Fruit fly (Drosophila melanogaster) whole organism, wandering third instar larva: ENCODE data around the gene Nmd3.

ENCODE experiments used
- Abd-B ChIP-seq: fragments of >200 bp; optimal IDR thresholded peaks from 2 replicates; lab custom pipeline; 2017; ENCODE audit warnings: missing biosample characterization, missing genetic modification characterization
- CG32264 ChIP-seq: fragments of 200-800 bp; sonication (Bioruptor generic); optimal IDR thresholded peaks from 2 replicates; lab custom pipeline; 2016; ENCODE audit warnings: missing biosample characterization, missing genetic modification characterization
- CG9705 ChIP-seq: fragments of 200-800 bp; sonication (Bioruptor generic); optimal IDR thresholded peaks from 2 replicates; lab custom pipeline; 2018; ENCODE audit warnings: missing biosample characterization, mild to moderate bottlenecking, missing genetic modification characterization
- CrebA ChIP-seq: fragments of 200-800 bp; sonication (Bioruptor generic); optimal IDR thresholded peaks from 2 replicates; lab custom pipeline; 2016; ENCODE audit warnings: missing biosample characterization, mild to moderate bottlenecking, missing genetic modification characterization, borderline replicate concordance
- Dfd ChIP-seq: fragments of >200 bp; optimal IDR thresholded peaks from 2 replicates; lab custom pipeline; 2017; ENCODE audit warnings: missing biosample characterization, missing genetic modification characterization
- Dif ChIP-seq: fragments of 200-275, 200-300 bp; sonication (Bioruptor generic); optimal IDR thresholded peaks from 2 replicates; lab custom pipeline; 2018; ENCODE audit warnings: missing biosample characterization, missing genetic modification characterization; ENCODE audit not compliant: partially characterized antibody
- GATAd ChIP-seq: sonication (Bioruptor generic); optimal IDR thresholded peaks from 2 replicates; lab custom pipeline; 2016; ENCODE audit warnings: missing biosample characterization, missing genetic modification characterization
- HLH106 ChIP-seq: fragments of 200-800 bp; optimal IDR thresholded peaks from 3 replicates; lab custom pipeline; 2019; ENCODE audit warnings: missing biosample characterization, mild to moderate bottlenecking, missing genetic modification characterization, moderate library complexity
- Hnf4 ChIP-seq: fragments of 200-800 bp; sonication (Bioruptor generic); optimal IDR thresholded peaks from 2 replicates; lab custom pipeline; 2016; ENCODE audit warnings: missing biosample characterization, mild to moderate bottlenecking, missing genetic modification characterization
- Hr78 ChIP-seq: fragments of >200 bp; optimal IDR thresholded peaks from 2 replicates; lab custom pipeline; 2017; ENCODE audit warnings: missing biosample characterization, missing genetic modification characterization
- Hr83 ChIP-seq: fragments of 200-300 bp; sonication (Bioruptor generic); optimal IDR thresholded peaks from 2 replicates; lab custom pipeline; 2016; ENCODE audit warnings: missing biosample characterization, mild to moderate bottlenecking, missing genetic modification characterization, moderate library complexity; ENCODE audit not compliant: poor library complexity, severe bottlenecking
- Jra ChIP-seq: sonication (Bioruptor generic); optimal IDR thresholded peaks from 2 replicates; lab custom pipeline; 2016; ENCODE audit warnings: missing biosample characterization, missing genetic modification characterization
- Mio ChIP-seq: sonication (Bioruptor generic); optimal IDR thresholded peaks from 2 replicates; lab custom pipeline; 2016; ENCODE audit warnings: missing biosample characterization, missing genetic modification characterization
- Myc ChIP-seq: fragments of >200 bp; optimal IDR thresholded peaks from 2 replicates; lab custom pipeline; 2017
- N ChIP-seq: fragments of >200 bp; optimal IDR thresholded peaks from 2 replicates; lab custom pipeline; 2018; ENCODE audit warnings: missing biosample characterization, missing external identifiers, missing genetic modification characterization
- OdsH ChIP-seq: fragments of 200-800 bp; sonication (Bioruptor generic); optimal IDR thresholded peaks from 2 replicates; lab custom pipeline; 2016; ENCODE audit warnings: missing biosample characterization, mild to moderate bottlenecking, missing genetic modification characterization
- Rel ChIP-seq, 2 experiments: fragments of 200-800 bp; sonication (Bioruptor generic) in 1 of 2; optimal IDR thresholded peaks; 2 replicates in 1 of 2; 3 replicates in 1 of 2; lab custom pipeline; 2016 to 2019; ENCODE audit warnings: mild to moderate bottlenecking in 2 of 2, missing biosample characterization in 2 of 2, missing genetic modification characterization in 2 of 2, moderate library complexity in 1 of 2
- Sp1 ChIP-seq: fragments of 200-800 bp; sonication (Bioruptor generic); optimal IDR thresholded peaks from 3 replicates; lab custom pipeline; 2019; ENCODE audit warnings: missing biosample characterization, mild to moderate bottlenecking, missing genetic modification characterization, moderate library complexity
- Vsx2 ChIP-seq: fragments of 200-300, 225-300 bp; sonication (Bioruptor generic); optimal IDR thresholded peaks from 2 replicates; lab custom pipeline; 2018; ENCODE audit warnings: missing biosample characterization, missing genetic modification characterization; ENCODE audit not compliant: partially characterized antibody
- br ChIP-seq: fragments of 200-800 bp; sonication (Bioruptor generic); optimal IDR thresholded peaks from 2 replicates; lab custom pipeline; 2016; ENCODE audit warnings: missing biosample characterization, missing genetic modification characterization
- brk ChIP-seq: fragments of 200-800 bp; sonication (Bioruptor generic); optimal IDR thresholded peaks from 2 replicates; lab custom pipeline; 2016; ENCODE audit warnings: missing biosample characterization, mild to moderate bottlenecking, missing genetic modification characterization
- dl ChIP-seq, 2 experiments: fragments of 175-275, 200-275 bp in 1 of 2; fragments of 200-275 bp in 1 of 2; sonication (Bioruptor generic); optimal IDR thresholded peaks; lab custom pipeline; 2018; ENCODE audit warnings: mild to moderate bottlenecking in 2 of 2, missing biosample characterization in 2 of 2, missing genetic modification characterization in 2 of 2, moderate library complexity in 2 of 2; ENCODE audit not compliant: partially characterized antibody in 2 of 2, insufficient read depth in 1 of 2
- dmrt93B ChIP-seq: fragments of 200-800 bp; sonication (Bioruptor generic); optimal IDR thresholded peaks from 2 replicates; lab custom pipeline; 2018; ENCODE audit warnings: missing biosample characterization, mild to moderate bottlenecking, missing genetic modification characterization
- dsf ChIP-seq: sonication (Bioruptor generic); optimal IDR thresholded peaks from 2 replicates; lab custom pipeline; 2016; ENCODE audit warnings: missing biosample characterization, missing genetic modification characterization, borderline replicate concordance
- ey ChIP-seq: fragments of 200-800 bp; sonication (Bioruptor generic); optimal IDR thresholded peaks from 2 replicates; lab custom pipeline; 2016; ENCODE audit warnings: missing biosample characterization, missing genetic modification characterization
- foxo ChIP-seq, 2 experiments: fragments of 200-800 bp; sonication (Bioruptor generic); optimal IDR thresholded peaks; 2 replicates in 1 of 2; 3 replicates in 1 of 2; lab custom pipeline; 2016 to 2017; ENCODE audit warnings: missing biosample characterization in 2 of 2, missing genetic modification characterization in 2 of 2
- fru ChIP-seq: fragments of 200-800 bp; sonication (Bioruptor generic); optimal IDR thresholded peaks from 3 replicates; lab custom pipeline; 2016; ENCODE audit warnings: missing biosample characterization, mild to moderate bottlenecking, missing genetic modification characterization
- h ChIP-seq: fragments of 200-800 bp; sonication (Bioruptor generic); optimal IDR thresholded peaks from 3 replicates; lab custom pipeline; 2016; ENCODE audit warnings: missing biosample characterization, mild to moderate bottlenecking, missing genetic modification characterization
- jim ChIP-seq: fragments of 175-275, 200-325 bp; sonication (Bioruptor generic); optimal IDR thresholded peaks from 2 replicates; lab custom pipeline; 2016; ENCODE audit warnings: missing biosample characterization, mild to moderate bottlenecking, missing genetic modification characterization
- lola ChIP-seq: fragments of >200 bp; optimal IDR thresholded peaks from 2 replicates; lab custom pipeline; 2017; ENCODE audit warnings: missing biosample characterization, missing genetic modification characterization
- pan ChIP-seq: fragments of >200 bp; optimal IDR thresholded peaks from 2 replicates; lab custom pipeline; 2017
- psq ChIP-seq: fragments of 200-800 bp; sonication (Bioruptor generic); optimal IDR thresholded peaks from 3 replicates; lab custom pipeline; 2017; ENCODE audit warnings: missing biosample characterization, mild to moderate bottlenecking, missing genetic modification characterization, moderate library complexity
- rgr ChIP-seq: fragments of 200-800 bp; sonication (Bioruptor generic); optimal IDR thresholded peaks from 3 replicates; lab custom pipeline; 2016; ENCODE audit warnings: missing biosample characterization, mild to moderate bottlenecking, missing genetic modification characterization
- sage ChIP-seq: fragments of 200-800 bp; sonication (Bioruptor generic); optimal IDR thresholded peaks from 2 replicates; lab custom pipeline; 2016; ENCODE audit warnings: missing biosample characterization, mild to moderate bottlenecking, missing genetic modification characterization
- sv ChIP-seq: fragments of 200-800 bp; sonication (Bioruptor generic); optimal IDR thresholded peaks from 3 replicates; lab custom pipeline; 2016; ENCODE audit warnings: missing biosample characterization, missing genetic modification characterization
- tai ChIP-seq: sonication (Bioruptor generic); optimal IDR thresholded peaks from 2 replicates; lab custom pipeline; 2016; ENCODE audit warnings: missing biosample characterization, missing genetic modification characterization
- usp ChIP-seq: fragments of >200 bp; optimal IDR thresholded peaks from 2 replicates; lab custom pipeline; 2017; ENCODE audit warnings: missing biosample characterization, missing genetic modification characterization
- woc ChIP-seq: sonication (Bioruptor generic); optimal IDR thresholded peaks from 2 replicates; lab custom pipeline; 2016; ENCODE audit warnings: missing biosample characterization, mild to moderate bottlenecking, missing genetic modification characterization

Gene Nmd3

DNA sequence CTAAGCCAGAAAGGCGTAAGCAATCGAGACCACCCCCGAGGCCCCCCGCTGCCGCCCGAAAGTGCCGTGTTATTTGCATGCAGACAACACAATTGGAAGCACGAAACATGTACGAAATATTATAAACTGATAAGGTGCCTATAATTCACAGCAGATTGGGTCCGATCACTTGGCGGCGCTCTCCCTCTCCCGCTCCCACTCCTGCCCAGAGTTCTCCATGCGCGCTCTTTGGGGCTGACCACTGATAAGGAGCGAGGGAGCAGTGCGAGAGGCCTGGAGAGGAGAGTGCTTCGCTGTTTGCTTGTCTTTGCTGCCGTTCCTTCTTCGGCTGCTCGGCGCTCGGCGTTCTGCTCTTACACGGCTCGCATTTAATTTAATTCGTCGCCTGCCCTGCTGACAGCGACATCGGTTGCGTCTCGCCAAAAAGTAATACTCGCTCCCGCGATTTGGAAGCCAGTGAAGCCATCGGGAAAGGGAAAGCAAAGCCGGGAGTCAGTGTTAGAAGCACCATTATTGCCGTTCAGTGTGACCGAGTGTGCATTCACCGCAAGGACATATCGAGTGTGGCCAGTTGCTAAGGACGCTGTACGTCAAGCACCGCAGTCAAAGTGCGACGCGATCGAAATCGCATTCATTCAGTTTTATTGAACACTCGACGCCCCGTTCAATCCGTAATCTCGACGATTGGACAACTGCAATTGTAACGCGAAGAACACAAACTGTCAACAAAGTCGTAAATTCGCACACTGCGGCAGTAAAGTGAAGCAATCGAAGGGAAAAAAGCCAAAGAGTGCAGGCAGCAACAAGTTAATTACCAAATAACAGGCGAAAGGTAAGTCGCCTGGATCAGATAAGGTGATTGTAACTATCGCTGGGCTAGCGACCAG lies 10.0 kb upstream of the Nmd3 start:
- TF ChIP-seq dsf (GFP tag; lab: Kevin White, UChicago), result no peak
- TF ChIP-seq Mio (GFP tag; lab: Kevin White, UChicago), result no peak
- TF ChIP-seq jim (GFP tag; lab: Kevin White, UChicago), result no peak
- TF ChIP-seq brk (GFP tag; lab: Kevin White, UChicago), result no peak
- no peak for TF ChIP-seq N (GFP tag; lab: Kevin White, UChicago)
- no peak for TF ChIP-seq sv (GFP tag; lab: Kevin White, UChicago)
- no peak for TF ChIP-seq CG32264
- no peak for TF ChIP-seq Myc (lab: Kevin White, UChicago)
- peak; percentile 95 for TF ChIP-seq Dif (GFP tag; lab: Kevin White, UChicago)
- peak; percentile 85 to 94 for TF ChIP-seq dl (GFP tag; optimal IDR thresholded peaks at IDR 0.05; lab: Kevin White, UChicago; ENCODE audit: insufficient read depth in 1 of 2, partially characterized antibody in 2 of 2)
- no peak for TF ChIP-seq CrebA (GFP tag; lab: Kevin White, UChicago)
- no peak for TF ChIP-seq fru
- TF ChIP-seq Dfd, result no peak
- TF ChIP-seq dmrt93B (GFP tag; lab: Kevin White, UChicago), result no peak
- no peak for TF ChIP-seq psq
- no peak for TF ChIP-seq Hr78
- TF ChIP-seq Abd-B, result no peak
- no peak for TF ChIP-seq GATAd
- TF ChIP-seq Sp1 (GFP tag; lab: Kevin White, UChicago), result no peak
- no peak for TF ChIP-seq OdsH (GFP tag; lab: Kevin White, UChicago)
- TF ChIP-seq Hr83 (GFP tag; lab: Kevin White, UChicago), result peak; percentile 47
- TF ChIP-seq foxo (GFP tag; optimal IDR thresholded peaks at IDR 0.05; lab: Kevin White, UChicago), result no peak
- TF ChIP-seq CG9705 (GFP tag; lab: Kevin White, UChicago), result no peak
- no peak for TF ChIP-seq ey
- no peak for TF ChIP-seq Jra
- peak; percentile 41 for TF ChIP-seq Hnf4 (GFP tag; lab: Kevin White, UChicago)
- TF ChIP-seq Rel (GFP tag; optimal IDR thresholded peaks at IDR 0.05; lab: Kevin White, UChicago), result peak; percentile 42
- TF ChIP-seq Rel (tag; optimal IDR thresholded peaks at IDR 0.05; lab: Kevin White, UChicago), result peak; percentile 70
- no peak for TF ChIP-seq rgr (GFP tag; lab: Kevin White, UChicago)
- no peak for TF ChIP-seq HLH106
- TF ChIP-seq h, result peak; percentile 69
- peak; percentile 23 for TF ChIP-seq Vsx2 (GFP tag; lab: Kevin White, UChicago)
- TF ChIP-seq br (GFP tag; lab: Kevin White, UChicago), result peak; percentile 5
- TF ChIP-seq sage (GFP tag; lab: Kevin White, UChicago), result no peak
- TF ChIP-seq pan (lab: Kevin White, UChicago), result no peak
- no peak for TF ChIP-seq woc (GFP tag; lab: Kevin White, UChicago)
- TF ChIP-seq usp (GFP tag; lab: Kevin White, UChicago), result no peak
- no peak for TF ChIP-seq lola (GFP tag; lab: Kevin White, UChicago)
- TF ChIP-seq tai (GFP tag; lab: Kevin White, UChicago), result no peak

DNA sequence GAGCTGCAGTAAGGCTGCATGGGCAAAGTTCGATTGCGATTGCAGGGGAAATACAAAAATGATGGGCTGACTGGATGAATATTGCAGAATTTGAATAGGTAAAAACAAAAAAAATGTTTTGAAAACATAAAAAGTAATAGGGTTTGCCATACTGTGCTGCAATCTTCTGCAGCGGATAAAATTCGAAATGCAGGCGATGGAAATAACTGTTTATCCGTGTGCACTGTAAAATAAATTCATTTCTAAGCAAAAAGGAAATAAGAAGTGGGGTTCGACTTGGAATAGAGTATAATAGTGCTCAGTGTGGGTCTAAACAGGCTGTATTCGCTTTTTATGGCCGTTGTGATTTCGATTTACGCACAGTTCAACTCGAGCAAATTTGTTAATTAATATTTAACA lies 9.3 kb upstream of the Nmd3 start, which contains the start of gene CG14053:
Gene CG14053 (minus strand): TSS at position 101 of the 399 bp plus-strand sequence.
- TF ChIP-seq CG9705 (GFP tag; lab: Kevin White, UChicago), result no peak
- TF ChIP-seq h, result no peak
- no peak for TF ChIP-seq Rel (GFP tag; optimal IDR thresholded peaks at IDR 0.05; lab: Kevin White, UChicago)
- peak; percentile 82 for TF ChIP-seq Rel (tag; optimal IDR thresholded peaks at IDR 0.05; lab: Kevin White, UChicago)
- no peak for TF ChIP-seq usp (GFP tag; lab: Kevin White, UChicago)
- TF ChIP-seq N (GFP tag; lab: Kevin White, UChicago), result no peak
- TF ChIP-seq, all 38 proteins: peak for 1
